Worm (Caenorhabditis elegans) whole organism, L3 larva: Measurements from ENCODE around the gene nud-1.

Experiments used
- ZK546.5 ChIP-seq: sonication (generic microtip); optimal IDR thresholded peaks from 2 replicates; lab custom pipeline; 2017; ENCODE audit warnings: missing biosample characterization, missing genetic modification characterization
- ama-1 ChIP-seq: fragments of 150-350 bp; optimal IDR thresholded peaks from 2 replicates; lab custom pipeline; 2018
- elt-2 ChIP-seq: sonication (generic microtip); optimal IDR thresholded peaks from 2 replicates; lab custom pipeline; 2016; ENCODE audit warnings: missing genetic modification reagents, mild to moderate bottlenecking, missing genetic modification characterization, missing compliant biosample characterization
- elt-3 ChIP-seq, 3 experiments: fragments of 150-350 bp in 1 of 3; sonication (generic microtip) in 2 of 3; optimal IDR thresholded peaks; 2 replicates in 2 of 3; 4 replicates in 1 of 3; lab custom pipeline; 2014 to 2017; ENCODE audit warnings: missing biosample characterization in 3 of 3, missing genetic modification characterization in 3 of 3
- fos-1 ChIP-seq: fragments of 150-350 bp; optimal IDR thresholded peaks from 2 replicates; lab custom pipeline; 2014; ENCODE audit warnings: missing biosample characterization, missing genetic modification characterization
- lin-15B ChIP-seq: fragments of 150-350 bp; optimal IDR thresholded peaks from 2 replicates; lab custom pipeline; 2014; ENCODE audit warnings: missing biosample characterization, missing genetic modification characterization
- mdl-1 ChIP-seq: fragments of 150-350 bp; optimal IDR thresholded peaks from 2 replicates; lab custom pipeline; 2014; ENCODE audit warnings: missing biosample characterization, missing genetic modification characterization
- nhr-11 ChIP-seq: fragments of 150-350 bp; optimal IDR thresholded peaks from 2 replicates; lab custom pipeline; 2014; ENCODE audit warnings: missing biosample characterization, missing genetic modification characterization
- nhr-25 ChIP-seq: sonication (generic microtip); optimal IDR thresholded peaks from 2 replicates; lab custom pipeline; 2017; ENCODE audit warnings: missing biosample characterization, missing genetic modification characterization
- nhr-77 ChIP-seq: fragments of 150-350 bp; optimal IDR thresholded peaks from 2 replicates; lab custom pipeline; 2014; ENCODE audit warnings: missing biosample characterization, missing genetic modification characterization
- sea-2 ChIP-seq: fragments of 150-350 bp; sonication (generic microtip); optimal IDR thresholded peaks from 4 replicates; lab custom pipeline; 2014; ENCODE audit warnings: missing biosample characterization, missing genetic modification reagents, missing genetic modification characterization
- unc-62 ChIP-seq: fragments of 150-350 bp; sonication (generic microtip); optimal IDR thresholded peaks from 4 replicates; lab custom pipeline; 2014; ENCODE audit warnings: missing biosample characterization, missing genetic modification reagents, missing genetic modification characterization

- TF ChIP-seq nhr-25 (tag; lab: Kevin White, UChicago) (no peak), nhr-11 (no peak), nhr-77 (no peak), mdl-1 (tag; lab: Kevin White, UChicago) (no peak), lin-15B (no peak), elt-2 (no peak), ZK546.5 (tag; lab: Kevin White, UChicago) (no peak), unc-62 (GFP tag; lab: Kevin White, UChicago) (no peak), ama-1 (lab: Kevin White, UChicago) (no peak), fos-1 (tag; lab: Kevin White, UChicago) (no peak), sea-2 (GFP tag; lab: Kevin White, UChicago) (no peak), elt-3 (tag; optimal IDR thresholded peaks at IDR 0.05; lab: Kevin White, UChicago) (no peak)
These were observed 880 bp downstream of the nud-1 start, which contains the start of gene dro-1 for ce11 chrIII:13342079-13342734.
